Worm (Caenorhabditis elegans): ENCODE measurements around the gene ZK1127.3.

The ZK1127.3 gene

DNA sequence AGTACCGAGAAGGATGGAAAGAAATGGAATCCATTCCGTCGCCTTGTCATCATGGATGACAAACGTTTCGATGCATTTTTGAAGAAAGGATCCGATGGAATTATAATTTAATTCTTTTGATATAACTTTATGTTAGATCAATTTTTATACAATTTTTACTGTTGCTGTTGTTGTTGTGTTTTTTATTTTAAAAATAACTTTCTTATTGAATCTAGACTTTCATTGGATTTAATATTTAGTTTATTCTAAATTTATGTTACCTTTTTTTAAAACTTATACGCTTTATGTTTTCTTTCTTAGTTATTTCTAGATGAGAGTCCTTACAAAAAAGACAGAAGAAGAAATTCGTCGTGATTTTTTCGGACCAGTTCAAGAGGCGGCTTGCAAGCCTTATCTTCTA, at the start of gene ZK1127.3:
Gene ZK1127.3 (plus strand): TSS at position 301 of the 400 bp plus-strand sequence.
- TF ChIP-seq ceh-9 (tag; optimal IDR thresholded peaks at IDR 0.05): no peak
- no peak for TF ChIP-seq odd-2 (tag; optimal IDR thresholded peaks at IDR 0.05)
- TF ChIP-seq ama-1 (optimal IDR thresholded peaks at IDR 0.05): no peak
- TF ChIP-seq ceh-45 (GFP tag; IDR thresholded peaks at IDR 0.05): no peak
- no peak for TF ChIP-seq F13H6.1 (tag; optimal IDR thresholded peaks at IDR 0.05)
- no peak for TF ChIP-seq pat-9 (tag; optimal IDR thresholded peaks at IDR 0.05)

DNA sequence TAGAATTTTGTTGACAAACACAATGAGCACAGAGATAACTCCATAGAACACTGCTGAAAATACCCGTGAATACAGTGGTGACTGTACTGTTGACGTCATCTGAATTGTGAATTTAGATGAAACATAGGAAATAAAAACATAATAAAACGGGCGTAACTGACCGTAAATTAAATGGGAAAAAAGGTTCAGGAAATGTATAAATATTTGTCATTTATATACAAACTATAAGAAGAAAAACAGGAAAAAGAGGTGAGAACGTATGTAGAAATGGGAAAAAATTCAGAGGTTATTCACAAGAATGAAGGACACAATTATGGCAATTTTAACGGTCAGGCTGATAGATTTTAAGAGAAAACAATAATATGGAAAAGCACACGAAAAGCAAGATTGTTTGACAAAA, 42.5 kb upstream of the ZK1127.3 start, which contains the start of gene sqv-7:
Gene sqv-7 (minus strand): TSS at position 101 of the 400 bp plus-strand sequence.
- no peak for TF ChIP-seq dmd-4 (tag; optimal IDR thresholded peaks at IDR 0.05; ENCODE audit: borderline replicate concordance)
- no peak for TF ChIP-seq fax-1 (tag; optimal IDR thresholded peaks at IDR 0.05)
- no peak for TF ChIP-seq pha-2 (tag; optimal IDR thresholded peaks at IDR 0.05)
- TF ChIP-seq gmeb-2 (tag; optimal IDR thresholded peaks at IDR 0.05): no peak
- TF ChIP-seq pat-9 (tag; optimal IDR thresholded peaks at IDR 0.05): no peak
- TF ChIP-seq sdc-2 (tag; optimal IDR thresholded peaks at IDR 0.05): no peak
- no peak for TF ChIP-seq pros-1 (tag; optimal IDR thresholded peaks at IDR 0.05)
- TF ChIP-seq ceh-6 (GFP tag; optimal IDR thresholded peaks at IDR 0.05): no peak
- no peak for TF ChIP-seq unc-86 (tag; optimal IDR thresholded peaks at IDR 0.05)
- no peak for TF ChIP-seq pag-3 (tag; optimal IDR thresholded peaks at IDR 0.05; ENCODE audit: borderline replicate concordance)
- TF ChIP-seq ets-4 (tag; optimal IDR thresholded peaks at IDR 0.05): no peak
- TF ChIP-seq rnt-1 (tag; optimal IDR thresholded peaks at IDR 0.05): no peak
- TF ChIP-seq syd-9 (tag; optimal IDR thresholded peaks at IDR 0.05): no peak
- TF ChIP-seq F13H6.1 (tag; optimal IDR thresholded peaks at IDR 0.05): no peak
- TF ChIP-seq nfya-1 (tag; optimal IDR thresholded peaks at IDR 0.05): no peak
- no peak for TF ChIP-seq ama-1 (optimal IDR thresholded peaks at IDR 0.05)
- no peak for TF ChIP-seq T23F11.4 (GFP tag; optimal IDR thresholded peaks at IDR 0.05)
- no peak for TF ChIP-seq nhr-232 (tag; optimal IDR thresholded peaks at IDR 0.05)
- TF ChIP-seq hlh-13 (GFP tag; optimal IDR thresholded peaks at IDR 0.05): no peak

DNA sequence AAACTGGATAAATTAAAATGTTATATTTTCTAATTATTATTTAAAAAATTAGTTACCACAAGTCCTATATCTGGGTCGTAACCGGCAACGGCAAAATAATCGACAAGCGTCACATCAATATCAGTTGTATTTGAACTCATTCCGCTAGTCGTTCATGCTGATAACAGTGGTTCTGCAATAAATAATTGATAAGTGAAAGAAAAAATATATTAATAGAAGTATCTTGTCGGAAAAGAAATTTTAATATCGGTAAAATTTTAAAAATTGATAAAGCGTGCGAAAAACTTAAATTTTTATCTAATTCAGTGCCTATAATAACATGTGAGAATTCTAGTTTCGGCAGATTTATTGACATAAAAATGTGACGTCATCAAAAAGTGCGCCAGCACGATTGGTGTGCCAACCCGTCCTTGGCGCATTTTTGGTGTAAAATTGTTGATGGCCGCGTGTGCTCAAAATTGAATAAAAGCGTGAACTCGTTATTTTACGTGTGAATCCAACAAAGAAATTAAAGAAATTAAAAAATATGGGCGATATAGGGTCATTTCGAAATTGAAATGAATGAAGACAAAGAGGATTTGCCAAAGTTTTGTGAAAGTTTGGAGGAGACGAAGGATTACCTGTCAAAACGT, 32.6 kb upstream of the ZK1127.3 start, which contains the start of the genes lst-6 and lst-5:
Gene lst-6 (minus strand): TSS at position 140 of the 632 bp plus-strand sequence.
Gene lst-5 (plus strand): TSS at position 544 of the 632 bp plus-strand sequence.
- TF ChIP-seq ets-4 (tag; optimal IDR thresholded peaks at IDR 0.05): peak; percentile 11
- no peak for TF ChIP-seq sdc-2 (tag; optimal IDR thresholded peaks at IDR 0.05)
- no peak for TF ChIP-seq zip-5 (tag; optimal IDR thresholded peaks at IDR 0.05)
- no peak for TF ChIP-seq nhr-232 (tag; optimal IDR thresholded peaks at IDR 0.05)
- TF ChIP-seq ceh-24 (tag; optimal IDR thresholded peaks at IDR 0.05): no peak
- TF ChIP-seq ceh-48 (tag; optimal IDR thresholded peaks at IDR 0.05): peak; percentile 24
- TF ChIP-seq tbx-2 (tag; optimal IDR thresholded peaks at IDR 0.05): peak; percentile 58
- TF ChIP-seq ceh-14 (tag; optimal IDR thresholded peaks at IDR 0.05): no peak
- no peak for TF ChIP-seq eyg-1 (tag; optimal IDR thresholded peaks at IDR 0.05)
- TF ChIP-seq pax-1 (tag; optimal IDR thresholded peaks at IDR 0.05): no peak
- TF ChIP-seq nfya-1 (tag; optimal IDR thresholded peaks at IDR 0.05): peak; percentile 45
- TF ChIP-seq hlh-30 (tag; optimal IDR thresholded peaks at IDR 0.05; ENCODE audit: insufficient read depth): peak; percentile 41
- peak; percentile 23 for TF ChIP-seq dve-1 (tag; optimal IDR thresholded peaks at IDR 0.05)
- no peak for TF ChIP-seq ceh-9 (tag; optimal IDR thresholded peaks at IDR 0.05)
- no peak for TF ChIP-seq madf-2 (tag; optimal IDR thresholded peaks at IDR 0.05)
- TF ChIP-seq ceh-6 (GFP tag; optimal IDR thresholded peaks at IDR 0.05): no peak
- TF ChIP-seq unc-42 (tag; optimal IDR thresholded peaks at IDR 0.05): peak; percentile 72
- peak; percentile 86 for TF ChIP-seq elt-2 (tag; optimal IDR thresholded peaks at IDR 0.05)

Measured in whole organism, late embryonic.